Fruit fly (Drosophila melanogaster): ENCODE measurements around the gene CG43082.

The CG43082 gene

dm6 chr3L:15661567-15661966 lies at the start of gene CG43082:
Gene CG43082, plus strand, starts transcription at chr3L:15661867.
- TF ChIP-seq CG11560 (tag; IDR thresholded peaks at IDR 0.05), result no peak
- TF ChIP-seq CG2202 (tag; optimal IDR thresholded peaks at IDR 0.05), result no peak
- no peak for TF ChIP-seq Sry-δ (GFP tag; optimal IDR thresholded peaks at IDR 0.05)
- TF ChIP-seq wor (GFP tag; IDR thresholded peaks at IDR 0.05), result no peak
- no peak for TF ChIP-seq ATbp (GFP tag; optimal IDR thresholded peaks at IDR 0.05)
- no peak for TF ChIP-seq CG12071 (GFP tag; optimal IDR thresholded peaks at IDR 0.05)
- TF ChIP-seq Doc2 (GFP tag; IDR thresholded peaks at IDR 0.05), result no peak
- TF ChIP-seq CkIIα-i1 (GFP tag; IDR thresholded peaks at IDR 0.05), result no peak
- TF ChIP-seq CG8924 (tag; optimal IDR thresholded peaks at IDR 0.05), result no peak
- TF ChIP-seq Neu2 (GFP tag; optimal IDR thresholded peaks at IDR 0.05; ENCODE audit: borderline replicate concordance), result no peak
- TF ChIP-seq Stat92E (GFP tag; optimal IDR thresholded peaks at IDR 0.05), result no peak
- no peak for TF ChIP-seq CG16815 (GFP tag; optimal IDR thresholded peaks at IDR 0.05)

dm6 chr3L:15612728-15613127 lies 48.9 kb upstream of the CG43082 start, which contains the start of gene CG13449:
Gene CG13449, minus strand, starts transcription at chr3L:15612828.
- TF ChIP-seq CG1832 (GFP tag; optimal IDR thresholded peaks at IDR 0.05), result no peak
- no peak for TF ChIP-seq ap (GFP tag; IDR thresholded peaks at IDR 0.05)
- TF ChIP-seq CG15696 (tag; optimal IDR thresholded peaks at IDR 0.05), result no peak
- TF ChIP-seq shn (GFP tag; optimal IDR thresholded peaks at IDR 0.05), result no peak
- no peak for TF ChIP-seq B-H1 (GFP tag; IDR thresholded peaks at IDR 0.05)
- TF ChIP-seq lab (GFP tag; optimal IDR thresholded peaks at IDR 0.05), result no peak
- TF ChIP-seq CG12071 (GFP tag; optimal IDR thresholded peaks at IDR 0.05), result no peak
- no peak for TF ChIP-seq Kr (GFP tag; optimal IDR thresholded peaks at IDR 0.05)
- TF ChIP-seq CG8765 (GFP tag; IDR thresholded peaks at IDR 0.05), result no peak
- no peak for TF ChIP-seq Fer2 (tag; optimal IDR thresholded peaks at IDR 0.05)
- no peak for TF ChIP-seq Jarid2 (GFP tag; optimal IDR thresholded peaks at IDR 0.05)
- TF ChIP-seq sens-2 (GFP tag; IDR thresholded peaks at IDR 0.05), result no peak
- TF ChIP-seq hbn (GFP tag; IDR thresholded peaks at IDR 0.05; ENCODE audit: partially characterized antibody), result no peak

- TF ChIP-seq prd (optimal IDR thresholded peaks at IDR 0.05) (no peak), prd (GFP tag; IDR thresholded peaks at IDR 0.05) (no peak), Atf-2 (GFP tag; optimal IDR thresholded peaks at IDR 0.05) (no peak), CG17361 (GFP tag; IDR thresholded peaks at IDR 0.05) (peak; percentile 59; the same call in 1 of the 3 replicates), Oli (tag; optimal IDR thresholded peaks at IDR 0.05) (peak; percentile 6), CG16815 (GFP tag; optimal IDR thresholded peaks at IDR 0.05) (no peak), lilli (GFP tag; optimal IDR thresholded peaks at IDR 0.05) (no peak), Taf1 (GFP tag; IDR thresholded peaks at IDR 0.05) (no peak), CG11695 (GFP tag; IDR thresholded peaks at IDR 0.05) (no peak), CG1233 (GFP tag; optimal IDR thresholded peaks at IDR 0.05) (peak; percentile 31), ac (GFP tag; optimal IDR thresholded peaks at IDR 0.05) (no peak), CkIIα-i1 (GFP tag; IDR thresholded peaks at IDR 0.05) (no peak), MTF-1 (GFP tag; optimal IDR thresholded peaks at IDR 0.05; ENCODE audit: borderline replicate concordance) (no peak), CG7928 (GFP tag; optimal IDR thresholded peaks at IDR 0.05) (no peak), HLHmδ (GFP tag; optimal IDR thresholded peaks at IDR 0.05) (no peak), CoRest (tag; optimal IDR thresholded peaks at IDR 0.05) (peak; percentile 46), bsh (GFP tag; optimal IDR thresholded peaks at IDR 0.05) (no peak), repo (GFP tag; optimal IDR thresholded peaks at IDR 0.05) (no peak), ro (GFP tag; IDR thresholded peaks at IDR 0.05) (no peak), slbo (GFP tag; IDR thresholded peaks at IDR 0.05) (no peak), CG18599 (GFP tag; optimal IDR thresholded peaks at IDR 0.05) (no peak), CG18262 (tag; optimal IDR thresholded peaks at IDR 0.05) (peak; percentile 40), CG8281 (tag; optimal IDR thresholded peaks at IDR 0.05) (no peak), Ada2b (GFP tag; IDR thresholded peaks at IDR 0.05) (no peak), CG6689 (GFP tag; IDR thresholded peaks at IDR 0.05) (no peak), Nf-YC (tag; optimal IDR thresholded peaks at IDR 0.05) (peak; percentile 16), jigr1 (GFP tag; IDR thresholded peaks at IDR 0.05) (no peak)
Observed at dm6 chr3L:15616490-15616889, 45.2 kb upstream of the CG43082 start.
